Worm (Caenorhabditis elegans) whole organism, L4/young adult: ENCODE results near the gene qdpr-1.

Source experiments
- dao-5 ChIP-seq: sonication (generic microtip); optimal IDR thresholded peaks from 2 replicates; lab custom pipeline; 2016; ENCODE audit warnings: missing genotype, missing genetic modification characterization, moderate library complexity, missing compliant biosample characterization
- him-1 ChIP-seq: sonication (generic microtip); optimal IDR thresholded peaks from 2 replicates; lab custom pipeline; 2016; ENCODE audit warnings: missing genotype, missing genetic modification reagents, missing genetic modification characterization, missing compliant biosample characterization

DNA sequence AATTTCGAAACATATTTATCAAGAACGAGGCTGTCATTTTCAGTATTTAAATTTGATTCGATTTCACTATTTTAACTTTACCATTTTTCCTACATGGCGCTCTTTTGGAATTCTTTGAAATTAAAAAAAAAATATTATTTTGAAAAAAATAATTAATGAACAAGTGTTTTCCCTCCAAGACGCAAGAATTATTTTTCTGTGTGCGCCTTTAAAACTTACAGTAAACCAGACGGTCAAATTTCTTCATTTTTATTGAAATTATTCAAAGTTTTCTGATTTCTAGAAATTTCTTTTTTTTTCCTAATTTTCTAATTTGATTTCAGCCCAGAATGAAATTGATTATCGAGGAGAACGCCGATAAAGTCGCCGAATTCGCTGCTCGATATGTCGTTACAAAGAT, 4.6 kb upstream of the qdpr-1 start, which contains the start of gene T03F6.3:
- TF ChIP-seq him-1, result no peak
- TF ChIP-seq dao-5 (tag; lab: Kevin White, UChicago), result no peak
